Worm (Caenorhabditis elegans): ENCODE results near the gene lam-1.

The lam-1 gene

DNA sequence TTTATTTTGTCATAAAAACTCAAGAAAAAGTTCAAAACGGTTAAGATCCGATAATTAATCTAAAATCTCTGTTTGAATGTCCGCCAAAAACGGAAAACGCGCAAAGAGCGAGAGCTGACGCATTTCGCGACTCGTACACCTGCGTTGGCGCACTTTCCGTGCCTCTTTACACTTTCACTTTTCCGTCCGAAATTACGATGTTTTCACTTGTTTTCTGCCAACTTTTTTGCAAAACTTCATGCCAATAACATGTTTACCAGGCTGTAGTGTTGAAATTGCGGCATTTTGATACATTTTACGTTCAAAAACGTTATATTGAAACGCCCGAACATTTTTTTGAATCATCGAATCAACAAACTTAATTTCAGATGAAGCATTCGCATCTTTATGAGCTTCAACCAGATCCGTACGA lies 10.6 kb downstream of the lam-1 start, which contains the start of gene W03F8.4 (continued):
- no peak for TF ChIP-seq nhr-41 (GFP tag; IDR thresholded peaks at IDR 0.05)
- no peak for TF ChIP-seq daf-8 (GFP tag; IDR thresholded peaks at IDR 0.05)
- peak; percentile 43 to 98 for TF ChIP-seq daf-16 (GFP tag; optimal IDR thresholded peaks at IDR 0.05)
- peak; percentile 93 for TF ChIP-seq daf-16 (tag; optimal IDR thresholded peaks at IDR 0.05)
- peak; percentile 90 for TF ChIP-seq duxl-1 (tag; optimal IDR thresholded peaks at IDR 0.05; ENCODE audit: poor library complexity)
- peak; percentile 69 for TF ChIP-seq lin-15B (tag; optimal IDR thresholded peaks at IDR 0.05)
- no peak for TF ChIP-seq lin-39 (tag; optimal IDR thresholded peaks at IDR 0.05)
- TF ChIP-seq snpc-4 (tag; optimal IDR thresholded peaks at IDR 0.05), result peak; percentile 54
- peak; percentile 56 for TF ChIP-seq Y48G9A.11 (GFP tag; IDR thresholded peaks at IDR 0.05)
- TF ChIP-seq pha-4 (GFP tag; IDR thresholded peaks at IDR 0.05), result no peak
- TF ChIP-seq pha-4 (tag; optimal IDR thresholded peaks at IDR 0.05), result no peak
- TF ChIP-seq hmg-1.1 (GFP tag; IDR thresholded peaks at IDR 0.05), result peak; percentile 89
- no peak; the same call in 1 of the 2 replicates for TF ChIP-seq zfp-3 (GFP tag; conservative IDR thresholded peaks at IDR 0.05)
- peak; percentile 86; the same call in 1 of the 2 replicates for TF ChIP-seq arid-1 (GFP tag; conservative IDR thresholded peaks at IDR 0.05)
- TF ChIP-seq aly-2 (tag; optimal IDR thresholded peaks at IDR 0.05), result no peak
- peak; percentile 71; the same call in 1 of the 2 replicates for TF ChIP-seq ZK337.2 (GFP tag; IDR thresholded peaks at IDR 0.05)
- peak; percentile 83 for TF ChIP-seq php-3 (GFP tag; IDR thresholded peaks at IDR 0.05)
- 0 out of 2 replicates have a peak, but pooled peaks have one; percentile 11 for TF ChIP-seq vab-7 (GFP tag; IDR thresholded peaks at IDR 0.05)
- TF ChIP-seq dmd-6 (GFP tag; IDR thresholded peaks at IDR 0.05), result peak; percentile 87
- peak; percentile 92 for TF ChIP-seq spr-1 (tag; optimal IDR thresholded peaks at IDR 0.05)

DNA sequence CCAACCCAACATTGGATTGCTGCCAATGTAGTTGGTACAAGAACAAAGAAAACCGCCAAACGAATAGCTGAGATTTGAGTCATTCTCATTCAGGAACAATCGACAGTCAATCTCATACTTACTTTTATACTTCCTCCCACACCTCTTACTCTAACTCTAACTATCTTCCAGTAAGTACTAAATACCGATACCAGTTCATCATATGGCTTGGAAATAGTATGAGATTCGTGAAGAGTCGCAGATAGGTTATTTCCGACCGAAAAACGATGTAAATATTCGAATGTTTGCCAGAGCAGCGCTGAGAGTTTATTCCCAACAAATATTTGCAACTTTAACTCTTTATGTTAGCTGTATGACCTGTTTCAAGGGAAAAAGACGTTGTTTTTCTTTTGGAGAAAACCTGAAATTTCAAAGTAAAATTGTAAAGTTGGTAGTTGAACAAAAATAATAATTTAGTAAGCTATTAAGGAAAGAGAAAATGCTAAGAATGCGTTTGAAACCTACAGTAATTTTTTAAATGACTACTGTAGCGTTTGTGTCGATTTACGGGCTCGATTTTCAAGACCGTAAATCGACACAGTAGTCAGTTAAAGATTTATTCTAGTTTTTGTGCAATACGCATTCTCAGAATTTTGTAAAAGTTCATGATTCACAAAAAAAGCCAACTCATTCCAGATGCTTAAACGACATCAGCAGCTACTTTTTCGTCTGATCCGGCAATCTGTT lies 13.5 kb downstream of the lam-1 start, which contains the start of the genes W03F8.6 and mtrf-1L:
Gene W03F8.6, minus strand, starts transcription at position 101 of the 726 bp plus-strand sequence.
Gene mtrf-1L, plus strand, starts transcription at position 676 of the 726 bp plus-strand sequence.
- no peak for TF ChIP-seq spr-3 (GFP tag; optimal IDR thresholded peaks at IDR 0.05)
- TF ChIP-seq hlh-11 (tag; optimal IDR thresholded peaks at IDR 0.05), result no peak
- no peak for TF ChIP-seq ama-1 (optimal IDR thresholded peaks at IDR 0.05)
- no peak for TF ChIP-seq daf-12 (tag; optimal IDR thresholded peaks at IDR 0.05)
- TF ChIP-seq mxl-2 (GFP tag; conservative IDR thresholded peaks at IDR 0.05), result no peak
- TF ChIP-seq tra-1 (GFP tag; IDR thresholded peaks at IDR 0.05), result no peak
- no peak for TF ChIP-seq madf-5 (GFP tag; IDR thresholded peaks at IDR 0.05)
- TF ChIP-seq vab-7 (GFP tag; IDR thresholded peaks at IDR 0.05), result no peak
- no peak for TF ChIP-seq ceh-82 (tag; optimal IDR thresholded peaks at IDR 0.05)
- no peak for TF ChIP-seq nhr-11 (tag; optimal IDR thresholded peaks at IDR 0.05)
- no peak for TF ChIP-seq madf-9 (GFP tag; conservative IDR thresholded peaks at IDR 0.05)
- no peak for TF ChIP-seq F37D6.2 (tag; optimal IDR thresholded peaks at IDR 0.05)
- TF ChIP-seq T26A8.4 (GFP tag; IDR thresholded peaks at IDR 0.05), result no peak
- no peak for TF ChIP-seq Y48G9A.11 (GFP tag; IDR thresholded peaks at IDR 0.05)
- no peak for TF ChIP-seq mdt-29 (GFP tag; IDR thresholded peaks at IDR 0.05)
- TF ChIP-seq attf-4 (tag; optimal IDR thresholded peaks at IDR 0.05), result no peak
- TF ChIP-seq ces-1 (GFP tag; optimal IDR thresholded peaks at IDR 0.05), result no peak

DNA sequence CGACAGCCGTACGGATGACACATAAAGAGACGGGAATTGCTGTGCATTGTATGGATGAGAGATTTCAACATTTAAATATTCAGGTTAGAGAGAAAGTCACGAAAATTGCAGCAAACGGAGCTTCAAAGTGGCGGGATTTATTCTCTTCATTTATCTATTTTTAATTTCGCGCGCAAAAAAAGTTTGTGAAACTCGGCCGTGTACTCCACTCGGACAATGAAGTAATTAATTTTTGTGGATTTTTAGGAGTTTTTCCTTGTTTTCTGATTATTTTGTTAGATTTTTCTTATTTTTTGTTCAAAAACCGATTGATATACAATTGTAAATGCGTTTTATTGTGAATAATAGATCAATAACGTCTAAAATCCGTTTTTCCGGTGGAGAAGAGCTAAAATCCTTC lies 14.9 kb downstream of the lam-1 start:
- TF ChIP-seq snpc-1.2 (GFP tag; IDR thresholded peaks at IDR 0.05), result peak; percentile 36; the same call in 1 of the 2 replicates
- TF ChIP-seq daf-8 (GFP tag; IDR thresholded peaks at IDR 0.05), result no peak
- no peak for TF ChIP-seq ztf-7 (tag; optimal IDR thresholded peaks at IDR 0.05)
- no peak for TF ChIP-seq hmg-1.1 (GFP tag; IDR thresholded peaks at IDR 0.05)
- peak; percentile 84 for TF ChIP-seq dpl-1 (GFP tag; optimal IDR thresholded peaks at IDR 0.05)
- no peak for TF ChIP-seq ama-1 (optimal IDR thresholded peaks at IDR 0.05)
- TF ChIP-seq zip-11 (GFP tag; IDR thresholded peaks at IDR 0.05), result no peak
- no peak for TF ChIP-seq dmd-9 (GFP tag; IDR thresholded peaks at IDR 0.05)
- TF ChIP-seq spr-3 (GFP tag; optimal IDR thresholded peaks at IDR 0.05), result no peak
- no peak for TF ChIP-seq daf-19 (GFP tag; conservative IDR thresholded peaks at IDR 0.05)
- TF ChIP-seq F49E8.2 (tag; optimal IDR thresholded peaks at IDR 0.05; ENCODE audit: borderline replicate concordance), result peak; percentile 13
- TF ChIP-seq lin-38 (GFP tag; IDR thresholded peaks at IDR 0.05), result peak; percentile 49
- TF ChIP-seq ceh-44 (GFP tag; IDR thresholded peaks at IDR 0.05), result no peak
